Worm (Caenorhabditis elegans): ENCODE results near the gene fbxc-52.

DNA sequence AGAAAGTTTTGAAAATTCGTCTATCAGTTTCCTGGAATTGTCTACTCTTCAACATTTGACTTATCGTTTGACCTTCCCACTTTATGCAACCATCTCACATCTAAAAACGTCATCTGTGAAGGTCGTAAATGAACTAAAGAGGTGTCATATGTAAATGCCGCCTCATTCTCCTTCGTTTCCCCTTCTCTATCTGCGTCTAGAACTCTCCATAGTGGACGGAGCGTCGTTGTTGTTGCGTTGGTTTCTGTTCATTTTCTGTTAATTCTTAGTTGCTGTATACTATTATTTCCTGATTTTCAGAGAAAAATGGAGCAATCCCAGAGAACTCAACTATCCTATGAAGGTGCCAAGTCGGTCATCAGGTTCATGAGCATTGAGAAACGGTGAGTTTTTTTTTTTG lies at the start of gene fbxc-52:
- TF ChIP-seq ceh-82 (tag; optimal IDR thresholded peaks at IDR 0.05) (no peak), ztf-11 (tag; optimal IDR thresholded peaks at IDR 0.05) (no peak), rnt-1 (tag; optimal IDR thresholded peaks at IDR 0.05) (no peak), zag-1 (tag; optimal IDR thresholded peaks at IDR 0.05) (no peak), ceh-63 (GFP tag; optimal IDR thresholded peaks at IDR 0.05) (no peak), elt-2 (tag; optimal IDR thresholded peaks at IDR 0.05) (no peak)
